In genomic region chr3L:4102496-4103257, dm6 we compare ENCODE assay signal across 6 fruit fly cellular contexts.
TF ChIP-seq lines count a peak whose summit lies in the region.

Gene CG14995 (minus strand): TSS chr3L:4103256.

- no peak for TF ChIP-seq CTCF in whole organism, embryonic (GFP tag; optimal IDR thresholded peaks at IDR 0.05; lab: Kevin White, UChicago)

TF ChIP-seq in whole organism, 6 proteins besides CTCF, POLR2A, EP300 and RAD21:
- TF ChIP-seq Dll (optimal IDR thresholded peaks at IDR 0.05; lab: Kevin White, UChicago) (no peak), psq (optimal IDR thresholded peaks at IDR 0.05; lab: Kevin White, UChicago) (peak; percentile 74)

TF ChIP-seq in whole organism, adult, 20 proteins besides CTCF, POLR2A, EP300 and RAD21:
- peak; percentile 93 for TF ChIP-seq kay (GFP tag; lab: Kevin White, UChicago; ENCODE audit: borderline replicate concordance)
- TF ChIP-seq cic (GFP tag; optimal IDR thresholded peaks at IDR 0.05; lab: Kevin White, UChicago), result peak; percentile 98
- TF ChIP-seq Hr96 (GFP tag; optimal IDR thresholded peaks at IDR 0.05; lab: Kevin White, UChicago), result peak; percentile 11
- TF ChIP-seq tj (GFP tag; optimal IDR thresholded peaks at IDR 0.05; lab: Kevin White, UChicago), result peak; percentile 41
- peak; percentile 36 for TF ChIP-seq pad (GFP tag; optimal IDR thresholded peaks at IDR 0.05; lab: Kevin White, UChicago)
- peak; percentile 67 for TF ChIP-seq bab1 (GFP tag; optimal IDR thresholded peaks at IDR 0.05; lab: Kevin White, UChicago)
- peak; percentile 25 for TF ChIP-seq Clk (GFP tag; optimal IDR thresholded peaks at IDR 0.05; lab: Kevin White, UChicago)
- no peak for TF ChIP-seq CG5204 (GFP tag; optimal IDR thresholded peaks at IDR 0.05; lab: Kevin White, UChicago)
- TF ChIP-seq ovo (GFP tag; optimal IDR thresholded peaks at IDR 0.05; lab: Kevin White, UChicago), result peak; percentile 38
- TF ChIP-seq CG7101 (tag; optimal IDR thresholded peaks at IDR 0.05; lab: Kevin White, UChicago), result peak; percentile 39
- peak; percentile 33 for TF ChIP-seq CG14711 (tag; optimal IDR thresholded peaks at IDR 0.05; lab: Kevin White, UChicago)
- no peak for TF ChIP-seq CG7045 (GFP tag; optimal IDR thresholded peaks at IDR 0.05; lab: Kevin White, UChicago)
- TF ChIP-seq cnc (optimal IDR thresholded peaks at IDR 0.05; lab: Kevin White, UChicago), result no peak
- peak; percentile 25 for TF ChIP-seq toe (GFP tag; optimal IDR thresholded peaks at IDR 0.05; lab: Kevin White, UChicago)
- peak; percentile 33 for TF ChIP-seq CG12768 (GFP tag; optimal IDR thresholded peaks at IDR 0.05; lab: Kevin White, UChicago)
- peak; percentile 39 for TF ChIP-seq CG33017 (tag; optimal IDR thresholded peaks at IDR 0.05; lab: Kevin White, UChicago)
- TF ChIP-seq CG1620 (GFP tag; optimal IDR thresholded peaks at IDR 0.05; lab: Kevin White, UChicago), result no peak
- TF ChIP-seq Mnt (GFP tag; optimal IDR thresholded peaks at IDR 0.05; lab: Kevin White, UChicago), result peak; percentile 94

TF ChIP-seq in whole organism, embryonic, 481 proteins besides CTCF, POLR2A, EP300 and RAD21 (continues in another document):
- TF ChIP-seq CG4820 (GFP tag; optimal IDR thresholded peaks at IDR 0.05; lab: Kevin White, UChicago), result no peak
- no peak for TF ChIP-seq dpn (GFP tag; optimal IDR thresholded peaks at IDR 0.05; lab: Kevin White, UChicago)
- no peak for TF ChIP-seq Ptx1 (GFP tag; IDR thresholded peaks at IDR 0.05; lab: Robert Waterston, UW)
- no peak for TF ChIP-seq Lim3 (GFP tag; IDR thresholded peaks at IDR 0.05; lab: Robert Waterston, UW)
- TF ChIP-seq bsh (GFP tag; optimal IDR thresholded peaks at IDR 0.05; lab: Kevin White, UChicago), result peak in 1 of 2 experiments; percentile 0
- no peak for TF ChIP-seq pita (GFP tag; optimal IDR thresholded peaks at IDR 0.05; lab: Kevin White, UChicago)
- no peak for TF ChIP-seq CG9609 (GFP tag; optimal IDR thresholded peaks at IDR 0.05; lab: Kevin White, UChicago)
- no peak for TF ChIP-seq CG5245 (GFP tag; optimal IDR thresholded peaks at IDR 0.05; lab: Kevin White, UChicago)
- no peak for TF ChIP-seq CG13123 (GFP tag; optimal IDR thresholded peaks at IDR 0.05; lab: Kevin White, UChicago)
- TF ChIP-seq CG10979 (tag; optimal IDR thresholded peaks at IDR 0.05; lab: Kevin White, UChicago), result peak; percentile 8
- no peak for TF ChIP-seq GATAe (GFP tag; conservative IDR thresholded peaks at IDR 0.05; lab: Robert Waterston, UW)
- no peak for TF ChIP-seq Hr39 (optimal IDR thresholded peaks at IDR 0.05; lab: Kevin White, UChicago)
- no peak for TF ChIP-seq chif (GFP tag; optimal IDR thresholded peaks at IDR 0.05; lab: Kevin White, UChicago)
- no peak for TF ChIP-seq chn (GFP tag; optimal IDR thresholded peaks at IDR 0.05; lab: Kevin White, UChicago)
- TF ChIP-seq Atf3 (GFP tag; optimal IDR thresholded peaks at IDR 0.05; lab: Kevin White, UChicago), result no peak
- no peak for TF ChIP-seq CG1792 (GFP tag; optimal IDR thresholded peaks at IDR 0.05; lab: Kevin White, UChicago)
- no peak for TF ChIP-seq CG2199 (GFP tag; IDR thresholded peaks at IDR 0.05; lab: Robert Waterston, UW)
- TF ChIP-seq so (GFP tag; IDR thresholded peaks at IDR 0.05; lab: Robert Waterston, UW), result no peak
- TF ChIP-seq CG12391 (tag; optimal IDR thresholded peaks at IDR 0.05; lab: Kevin White, UChicago), result peak; percentile 0
- no peak for TF ChIP-seq CG1832 (GFP tag; optimal IDR thresholded peaks at IDR 0.05; lab: Kevin White, UChicago)

TF ChIP-seq in whole organism, prepupa, 60 proteins besides CTCF, POLR2A, EP300 and RAD21 (continues in another document):
- TF ChIP-seq CG6792 (GFP tag; optimal IDR thresholded peaks at IDR 0.05; lab: Kevin White, UChicago), result no peak
- TF ChIP-seq acj6 (GFP tag; optimal IDR thresholded peaks at IDR 0.05; lab: Kevin White, UChicago), result no peak
- TF ChIP-seq Eip93F (GFP tag; optimal IDR thresholded peaks at IDR 0.05; lab: Kevin White, UChicago), result no peak
- peak; percentile 33; the same call in 2 of the 3 replicates for TF ChIP-seq CG8119 (GFP tag; IDR thresholded peaks at IDR 0.05; lab: Robert Waterston, UW)
- TF ChIP-seq Blimp-1 (GFP tag; optimal IDR thresholded peaks at IDR 0.05; lab: Kevin White, UChicago), result no peak
- TF ChIP-seq fd59A (GFP tag; optimal IDR thresholded peaks at IDR 0.05; lab: Kevin White, UChicago), result no peak
- TF ChIP-seq CG11902 (GFP tag; optimal IDR thresholded peaks at IDR 0.05; lab: Kevin White, UChicago), result no peak
- TF ChIP-seq CG11762 (GFP tag; optimal IDR thresholded peaks at IDR 0.05; lab: Kevin White, UChicago; ENCODE audit: insufficient read depth), result no peak
- peak; percentile 57 for TF ChIP-seq CG16779 (tag; optimal IDR thresholded peaks at IDR 0.05; lab: Kevin White, UChicago)
- no peak for TF ChIP-seq CG10631 (GFP tag; optimal IDR thresholded peaks at IDR 0.05; lab: Kevin White, UChicago)
- TF ChIP-seq cyc (GFP tag; optimal IDR thresholded peaks at IDR 0.05; lab: Kevin White, UChicago), result no peak
- no peak for TF ChIP-seq Smox (GFP tag; optimal IDR thresholded peaks at IDR 0.05; lab: Kevin White, UChicago)
- TF ChIP-seq fkh (GFP tag; optimal IDR thresholded peaks at IDR 0.05; lab: Kevin White, UChicago), result peak; percentile 20
- TF ChIP-seq CG7368 (GFP tag; optimal IDR thresholded peaks at IDR 0.05; lab: Kevin White, UChicago), result no peak
- TF ChIP-seq OdsH (GFP tag; optimal IDR thresholded peaks at IDR 0.05; lab: Kevin White, UChicago), result no peak
- no peak for TF ChIP-seq Met (GFP tag; optimal IDR thresholded peaks at IDR 0.05; lab: Kevin White, UChicago)
- TF ChIP-seq vri (GFP tag; optimal IDR thresholded peaks at IDR 0.05; lab: Kevin White, UChicago), result no peak
- peak; percentile 67 for TF ChIP-seq dsx (GFP tag; optimal IDR thresholded peaks at IDR 0.05; lab: Kevin White, UChicago; ENCODE audit: poor library complexity, severe bottlenecking)
- no peak for TF ChIP-seq Hr38 (GFP tag; optimal IDR thresholded peaks at IDR 0.05; lab: Kevin White, UChicago)

TF ChIP-seq in whole organism, pupa, 21 proteins besides CTCF, POLR2A, EP300 and RAD21 (continues in another document):
- TF ChIP-seq CG17806 (tag; optimal IDR thresholded peaks at IDR 0.05; lab: Kevin White, UChicago), result no peak
- TF ChIP-seq Pif1A (GFP tag; optimal IDR thresholded peaks at IDR 0.05; lab: Kevin White, UChicago), result peak; percentile 33
- TF ChIP-seq CG9948 (tag; optimal IDR thresholded peaks at IDR 0.05; lab: Kevin White, UChicago), result no peak
- no peak for TF ChIP-seq rn (GFP tag; IDR thresholded peaks at IDR 0.05; lab: Robert Waterston, UW)
- TF ChIP-seq D1 (tag; optimal IDR thresholded peaks at IDR 0.05; lab: Kevin White, UChicago), result no peak
- no peak for TF ChIP-seq CG8301 (tag; optimal IDR thresholded peaks at IDR 0.05; lab: Kevin White, UChicago)
- TF ChIP-seq CG8159 (tag; optimal IDR thresholded peaks at IDR 0.05; lab: Kevin White, UChicago), result no peak
- TF ChIP-seq CG13204 (GFP tag; optimal IDR thresholded peaks at IDR 0.05; lab: Kevin White, UChicago), result no peak
- peak; percentile 66; the same call in 2 of the 3 replicates for TF ChIP-seq CG4496 (GFP tag; IDR thresholded peaks at IDR 0.05; lab: Robert Waterston, UW)
- TF ChIP-seq gl (tag; optimal IDR thresholded peaks at IDR 0.05; lab: Kevin White, UChicago), result no peak
- TF ChIP-seq Ets98B (GFP tag; IDR thresholded peaks at IDR 0.05; lab: Robert Waterston, UW), result peak; percentile 67
- TF ChIP-seq fd96Ca (GFP tag; IDR thresholded peaks at IDR 0.05; lab: Robert Waterston, UW), result peak; percentile 34; the same call in 1 of the 3 replicates
- peak; percentile 54; the same call in 1 of the 2 replicates for TF ChIP-seq CG12605 (GFP tag; IDR thresholded peaks at IDR 0.05; lab: Robert Waterston, UW)
- peak; percentile 36 for TF ChIP-seq EcR (GFP tag; optimal IDR thresholded peaks at IDR 0.05; lab: Kevin White, UChicago)
- TF ChIP-seq CG10348 (GFP tag; IDR thresholded peaks at IDR 0.05; lab: Robert Waterston, UW), result no peak
- TF ChIP-seq CG34367 (tag; optimal IDR thresholded peaks at IDR 0.05; lab: Kevin White, UChicago), result no peak
- TF ChIP-seq Pif1B (GFP tag; optimal IDR thresholded peaks at IDR 0.05; lab: Kevin White, UChicago), result peak; percentile 39
- peak; percentile 37; the same call in 1 of the 2 replicates for TF ChIP-seq CG32121 (GFP tag; IDR thresholded peaks at IDR 0.05; lab: Robert Waterston, UW)
- TF ChIP-seq CG15710 (tag; optimal IDR thresholded peaks at IDR 0.05; lab: Kevin White, UChicago), result no peak
- no peak for TF ChIP-seq Snoo (tag; optimal IDR thresholded peaks at IDR 0.05; lab: Kevin White, UChicago)

TF ChIP-seq in whole organism, wandering third instar larva, 38 proteins besides CTCF, POLR2A, EP300 and RAD21:
- TF ChIP-seq brk (GFP tag; optimal IDR thresholded peaks at IDR 0.05; lab: Kevin White, UChicago), result peak; percentile 13
- TF ChIP-seq Dif (GFP tag; optimal IDR thresholded peaks at IDR 0.05; lab: Kevin White, UChicago; ENCODE audit: partially characterized antibody), result peak; percentile 21
- TF ChIP-seq ey (GFP tag; optimal IDR thresholded peaks at IDR 0.05; lab: Kevin White, UChicago), result no peak
- TF ChIP-seq sage (GFP tag; optimal IDR thresholded peaks at IDR 0.05; lab: Kevin White, UChicago), result peak; percentile 40
- TF ChIP-seq dsf (GFP tag; optimal IDR thresholded peaks at IDR 0.05; lab: Kevin White, UChicago; ENCODE audit: borderline replicate concordance), result no peak
- no peak for TF ChIP-seq usp (GFP tag; optimal IDR thresholded peaks at IDR 0.05; lab: Kevin White, UChicago)
- no peak for TF ChIP-seq CG9705 (GFP tag; optimal IDR thresholded peaks at IDR 0.05; lab: Kevin White, UChicago)
- TF ChIP-seq Hnf4 (GFP tag; optimal IDR thresholded peaks at IDR 0.05; lab: Kevin White, UChicago), result peak; percentile 17
- TF ChIP-seq psq (GFP tag; optimal IDR thresholded peaks at IDR 0.05; lab: Kevin White, UChicago), result peak; percentile 88
- no peak for TF ChIP-seq sv (GFP tag; optimal IDR thresholded peaks at IDR 0.05; lab: Kevin White, UChicago)
- TF ChIP-seq Mio (GFP tag; optimal IDR thresholded peaks at IDR 0.05; lab: Kevin White, UChicago), result no peak
- no peak for TF ChIP-seq br (GFP tag; optimal IDR thresholded peaks at IDR 0.05; lab: Kevin White, UChicago)
- no peak for TF ChIP-seq h (GFP tag; optimal IDR thresholded peaks at IDR 0.05; lab: Kevin White, UChicago)
- no peak for TF ChIP-seq pan (optimal IDR thresholded peaks at IDR 0.05; lab: Kevin White, UChicago)
- peak; percentile 31 for TF ChIP-seq Sp1 (GFP tag; optimal IDR thresholded peaks at IDR 0.05; lab: Kevin White, UChicago)
- TF ChIP-seq Rel (GFP tag; optimal IDR thresholded peaks at IDR 0.05; lab: Kevin White, UChicago), result no peak
- peak; percentile 51 for TF ChIP-seq Rel (tag; optimal IDR thresholded peaks at IDR 0.05; lab: Kevin White, UChicago)
- TF ChIP-seq Abd-B (GFP tag; optimal IDR thresholded peaks at IDR 0.05; lab: Kevin White, UChicago), result no peak
- no peak for TF ChIP-seq jim (GFP tag; optimal IDR thresholded peaks at IDR 0.05; lab: Kevin White, UChicago)
- no peak for TF ChIP-seq CG32264 (GFP tag; optimal IDR thresholded peaks at IDR 0.05; lab: Kevin White, UChicago)
- no peak for TF ChIP-seq N (GFP tag; optimal IDR thresholded peaks at IDR 0.05; lab: Kevin White, UChicago)
